Fruit fly (Drosophila melanogaster) S2 (cell line): Measurements from ENCODE around the gene Nedd4.

ENCODE experiments used
- CG8478 ChIP-seq: fragments of >200 bp; optimal IDR thresholded peaks from 2 replicates; lab custom pipeline; 2018
- CTCF ChIP-seq, 2 experiments: fragments of >200 bp; optimal IDR thresholded peaks; 2 replicates each; lab custom pipeline; 2018

- TF ChIP-seq CG8478 (lab: Kevin White, UChicago), result no peak
- no peak for TF ChIP-seq CTCF (optimal IDR thresholded peaks at IDR 0.05; lab: Kevin White, UChicago)
Measured at dm6 chr3L:17495266-17495961, 34.5 kb upstream of the Nedd4 start.
